Fruit fly (Drosophila melanogaster) whole organism, adult: ENCODE results near the gene Sos.

ENCODE experiments used
- CG11617 ChIP-seq: fragments of 200-800 bp; sonication (Bioruptor generic); optimal IDR thresholded peaks from 2 replicates; lab custom pipeline; 2017; ENCODE audit warnings: mild to moderate bottlenecking, missing biosample characterization, missing genetic modification reagents, missing genetic modification characterization
- CG14711 ChIP-seq: fragments of 200-800 bp; sonication (Bioruptor generic); optimal IDR thresholded peaks from 2 replicates; lab custom pipeline; 2018; ENCODE audit warnings: missing biosample characterization, mild to moderate bottlenecking, missing genetic modification characterization, moderate library complexity
- CG1620 ChIP-seq: fragments of 200-800 bp; sonication (Bioruptor generic); optimal IDR thresholded peaks from 2 replicates; lab custom pipeline; 2016; ENCODE audit warnings: missing biosample characterization, missing genetic modification characterization
- CG33017 ChIP-seq: fragments of 200-800 bp; sonication (Bioruptor generic); optimal IDR thresholded peaks from 2 replicates; lab custom pipeline; 2018; ENCODE audit warnings: missing biosample characterization, mild to moderate bottlenecking, missing genetic modification characterization, moderate library complexity
- CG5204 ChIP-seq: fragments of 200-800 bp; sonication (Bioruptor generic); optimal IDR thresholded peaks from 2 replicates; lab custom pipeline; 2016; ENCODE audit warnings: missing biosample characterization, missing genetic modification characterization
- Crg-1 ChIP-seq: fragments of 200-800 bp; sonication (Bioruptor generic); optimal IDR thresholded peaks from 2 replicates; lab custom pipeline; 2016; ENCODE audit warnings: missing biosample characterization, missing genetic modification characterization
- Mnt ChIP-seq: fragments of 200-800 bp; sonication (Bioruptor generic); optimal IDR thresholded peaks from 2 replicates; lab custom pipeline; 2016; ENCODE audit warnings: missing biosample characterization, mild to moderate bottlenecking, missing genetic modification characterization
- cic ChIP-seq: fragments of 200-800 bp; sonication (Bioruptor generic); optimal IDR thresholded peaks from 2 replicates; lab custom pipeline; 2017; ENCODE audit warnings: missing biosample characterization, mild to moderate bottlenecking, missing genetic modification characterization, moderate library complexity
- cnc ChIP-seq, 2 experiments: fragments of >200 bp; optimal IDR thresholded peaks; 2 replicates each; lab custom pipeline; 2017
- kay ChIP-seq: fragments of 200-800 bp; sonication (Bioruptor generic); peaks from one replicate; lab custom pipeline; 2016; ENCODE audit warnings: missing biosample characterization, missing genetic modification characterization, borderline replicate concordance
- tj ChIP-seq: fragments of 200-800 bp; sonication (Bioruptor generic); optimal IDR thresholded peaks from 3 replicates; lab custom pipeline; 2017; ENCODE audit warnings: missing biosample characterization, mild to moderate bottlenecking, missing genetic modification characterization, moderate library complexity

dm6 chr2L:13843692-13844284, 30.2 kb downstream of the Sos start, which contains the start of gene CG33306:
- TF ChIP-seq kay (GFP tag; lab: Kevin White, UChicago) (no peak), tj (no peak), Mnt (GFP tag; lab: Kevin White, UChicago) (no peak), cnc (optimal IDR thresholded peaks at IDR 0.05; lab: Kevin White, UChicago) (no peak), CG1620 (GFP tag; lab: Kevin White, UChicago) (no peak), CG11617 (GFP tag; lab: Kevin White, UChicago) (peak; percentile 43), cic (GFP tag; lab: Kevin White, UChicago) (no peak), CG33017 (tag; lab: Kevin White, UChicago) (peak; percentile 54), CG14711 (tag; lab: Kevin White, UChicago) (peak; percentile 22), Crg-1 (GFP tag; lab: Kevin White, UChicago) (no peak), CG5204 (GFP tag; lab: Kevin White, UChicago) (no peak)
